Worm (Caenorhabditis elegans) whole organism, L2 larva: ENCODE data around the gene fmo-3.

Experiments
- blmp-1 ChIP-seq: sonication (generic microtip); optimal IDR thresholded peaks from 2 replicates; lab custom pipeline; 2017; ENCODE audit warnings: missing genetic modification characterization, mild to moderate bottlenecking, missing compliant biosample characterization, antibody characterized with exemption, moderate library complexity; ENCODE audit not compliant: insufficient read depth
- elt-1 ChIP-seq: fragments of 150-350 bp; optimal IDR thresholded peaks from 2 replicates; lab custom pipeline; 2014; ENCODE audit warnings: missing biosample characterization, missing genetic modification characterization
- snpc-4 ChIP-seq: fragments of 150-350 bp; optimal IDR thresholded peaks from 2 replicates; lab custom pipeline; 2014; ENCODE audit warnings: missing biosample characterization, missing genetic modification characterization
- unc-62 ChIP-seq: fragments of 150-350 bp; optimal IDR thresholded peaks from 2 replicates; lab custom pipeline; 2014; ENCODE audit warnings: missing biosample characterization, missing genetic modification reagents, missing genetic modification characterization

- TF ChIP-seq elt-1 (tag; lab: Kevin White, UChicago) = no peak
- no peak for TF ChIP-seq unc-62 (GFP tag; lab: Kevin White, UChicago)
- TF ChIP-seq blmp-1 (tag; lab: Kevin White, UChicago) = no peak
- TF ChIP-seq snpc-4 (tag; lab: Kevin White, UChicago) = no peak
These were observed 27.8 kb upstream of the fmo-3 start for ce11 chrIII:10666640-10667039.
